Fruit fly (Drosophila melanogaster) whole organism: ENCODE measurements around the gene Pxd.

Experiments
- Dll ChIP-seq: fragments of >200 bp; optimal IDR thresholded peaks from 2 replicates; lab custom pipeline; 2017
- EcR ChIP-seq, 2 experiments: fragments of >200 bp; optimal IDR thresholded peaks; 2 replicates each; lab custom pipeline; 2017; ENCODE audit warnings: missing biosample characterization in 2 of 2, missing genetic modification characterization in 2 of 2, missing genetic modification reagents in 2 of 2
- pan ChIP-seq: fragments of >200 bp; optimal IDR thresholded peaks from 2 replicates; lab custom pipeline; 2017
- psq ChIP-seq: fragments of >200 bp; optimal IDR thresholded peaks from 2 replicates; lab custom pipeline; 2017
- usp ChIP-seq: fragments of >200 bp; optimal IDR thresholded peaks from 2 replicates; lab custom pipeline; 2017; ENCODE audit warnings: missing biosample characterization, missing genetic modification characterization, mixed read lengths

dm6 chr3R:17059811-17060169 lies 45.4 kb downstream of the Pxd start:
- TF ChIP-seq EcR (GFP tag; optimal IDR thresholded peaks at IDR 0.05; lab: Kevin White, UChicago) (no peak), Dll (lab: Kevin White, UChicago) (no peak), psq (no peak), usp (GFP tag; lab: Kevin White, UChicago) (no peak), pan (lab: Kevin White, UChicago) (no peak)
